Fruit fly (Drosophila melanogaster) whole organism, adult: ENCODE data around the gene prd.

Experiments used
- CG11617 ChIP-seq: fragments of 200-800 bp; sonication (Bioruptor generic); optimal IDR thresholded peaks from 2 replicates; lab custom pipeline; 2017; ENCODE audit warnings: mild to moderate bottlenecking, missing biosample characterization, missing genetic modification reagents, missing genetic modification characterization
- CG12768 ChIP-seq: fragments of 200-800 bp; sonication (Bioruptor generic); optimal IDR thresholded peaks from 2 replicates; lab custom pipeline; 2017; ENCODE audit warnings: missing biosample characterization, missing genetic modification characterization, mild to moderate bottlenecking, moderate library complexity, missing genetic modification reagents
- CG14711 ChIP-seq: fragments of 200-800 bp; sonication (Bioruptor generic); optimal IDR thresholded peaks from 2 replicates; lab custom pipeline; 2018; ENCODE audit warnings: missing biosample characterization, mild to moderate bottlenecking, missing genetic modification characterization, moderate library complexity
- CG1620 ChIP-seq: fragments of 200-800 bp; sonication (Bioruptor generic); optimal IDR thresholded peaks from 2 replicates; lab custom pipeline; 2016; ENCODE audit warnings: missing biosample characterization, missing genetic modification characterization
- CG33017 ChIP-seq: fragments of 200-800 bp; sonication (Bioruptor generic); optimal IDR thresholded peaks from 2 replicates; lab custom pipeline; 2018; ENCODE audit warnings: missing biosample characterization, mild to moderate bottlenecking, missing genetic modification characterization, moderate library complexity
- CG5204 ChIP-seq: fragments of 200-800 bp; sonication (Bioruptor generic); optimal IDR thresholded peaks from 2 replicates; lab custom pipeline; 2016; ENCODE audit warnings: missing biosample characterization, missing genetic modification characterization
- CG7045 ChIP-seq: fragments of 200-800 bp; sonication (Bioruptor generic); optimal IDR thresholded peaks from 2 replicates; lab custom pipeline; 2017; ENCODE audit warnings: missing biosample characterization, mild to moderate bottlenecking, missing genetic modification characterization
- CG7101 ChIP-seq: fragments of 200-800 bp; sonication (Bioruptor generic); optimal IDR thresholded peaks from 2 replicates; lab custom pipeline; 2018; ENCODE audit warnings: missing biosample characterization, mild to moderate bottlenecking, missing genetic modification characterization, moderate library complexity
- Clk ChIP-seq: fragments of 200-800 bp; sonication (Bioruptor generic); optimal IDR thresholded peaks from 2 replicates; lab custom pipeline; 2017; ENCODE audit warnings: missing biosample characterization, missing genetic modification characterization
- Crg-1 ChIP-seq: fragments of 200-800 bp; sonication (Bioruptor generic); optimal IDR thresholded peaks from 2 replicates; lab custom pipeline; 2016; ENCODE audit warnings: missing biosample characterization, missing genetic modification characterization
- Hr96 ChIP-seq: fragments of 200-800 bp; sonication (Bioruptor generic); optimal IDR thresholded peaks from 2 replicates; lab custom pipeline; 2016; ENCODE audit warnings: missing biosample characterization, missing genetic modification characterization
- Mnt ChIP-seq: fragments of 200-800 bp; sonication (Bioruptor generic); optimal IDR thresholded peaks from 2 replicates; lab custom pipeline; 2016; ENCODE audit warnings: missing biosample characterization, mild to moderate bottlenecking, missing genetic modification characterization
- bab1 ChIP-seq: fragments of 200-800 bp; sonication (Bioruptor generic); optimal IDR thresholded peaks from 3 replicates; lab custom pipeline; 2019; ENCODE audit warnings: missing biosample characterization, mild to moderate bottlenecking, missing genetic modification characterization, moderate library complexity
- cic ChIP-seq: fragments of 200-800 bp; sonication (Bioruptor generic); optimal IDR thresholded peaks from 2 replicates; lab custom pipeline; 2017; ENCODE audit warnings: missing biosample characterization, mild to moderate bottlenecking, missing genetic modification characterization, moderate library complexity
- cnc ChIP-seq, 2 experiments: fragments of >200 bp; optimal IDR thresholded peaks; 2 replicates each; lab custom pipeline; 2017
- kay ChIP-seq: fragments of 200-800 bp; sonication (Bioruptor generic); peaks from one replicate; lab custom pipeline; 2016; ENCODE audit warnings: missing biosample characterization, missing genetic modification characterization, borderline replicate concordance
- ovo ChIP-seq: fragments of 200-800 bp; sonication (Bioruptor generic); optimal IDR thresholded peaks from 2 replicates; lab custom pipeline; 2016; ENCODE audit warnings: missing biosample characterization, missing genetic modification characterization
- pad ChIP-seq: fragments of 200-800 bp; sonication (Bioruptor generic); optimal IDR thresholded peaks from 3 replicates; lab custom pipeline; 2017; ENCODE audit warnings: missing biosample characterization, missing genetic modification characterization, mild to moderate bottlenecking, moderate library complexity, missing genetic modification reagents
- tj ChIP-seq: fragments of 200-800 bp; sonication (Bioruptor generic); optimal IDR thresholded peaks from 3 replicates; lab custom pipeline; 2017; ENCODE audit warnings: missing biosample characterization, mild to moderate bottlenecking, missing genetic modification characterization, moderate library complexity
- toe ChIP-seq: fragments of 200-800 bp; sonication (Bioruptor generic); optimal IDR thresholded peaks from 2 replicates; lab custom pipeline; 2016; ENCODE audit warnings: missing biosample characterization, missing genetic modification characterization

prd gene

DNA sequence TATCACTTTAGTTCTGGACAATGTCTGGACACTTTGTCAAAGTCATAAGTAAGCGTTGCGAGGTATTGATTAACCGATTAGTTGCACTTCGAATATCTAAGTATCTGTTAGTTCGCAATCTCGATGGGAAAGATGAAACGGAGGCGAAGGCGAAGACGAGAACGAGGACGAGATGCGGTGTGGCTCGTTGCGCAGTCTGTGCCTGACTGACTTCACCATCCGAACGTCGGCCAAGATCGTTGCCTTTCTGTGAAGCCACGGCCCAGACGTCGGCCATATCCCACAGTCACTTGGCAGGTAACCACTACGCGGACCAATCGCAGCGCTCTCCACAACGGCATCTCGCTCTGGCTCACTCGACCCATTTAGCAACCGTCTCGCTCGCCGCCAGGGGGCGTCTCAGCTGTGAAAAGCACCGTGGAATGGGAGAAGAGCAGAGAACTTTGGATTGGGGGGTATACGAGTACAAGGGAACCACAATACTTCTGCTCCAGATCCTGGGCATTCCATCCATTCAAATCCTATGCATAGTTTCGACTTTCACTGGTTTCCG is at the start of gene prd:
TSS of gene prd (minus strand) at position 209 of the 553 bp plus-strand sequence.
- TF ChIP-seq Crg-1 (GFP tag; lab: Kevin White, UChicago) (no peak), bab1 (GFP tag; lab: Kevin White, UChicago) (no peak), CG14711 (tag; lab: Kevin White, UChicago) (no peak), CG5204 (GFP tag; lab: Kevin White, UChicago) (no peak), CG33017 (tag; lab: Kevin White, UChicago) (no peak), tj (GFP tag; lab: Kevin White, UChicago) (no peak), CG1620 (GFP tag; lab: Kevin White, UChicago) (no peak), Hr96 (no peak), ovo (GFP tag; lab: Kevin White, UChicago) (no peak), CG7045 (GFP tag; lab: Kevin White, UChicago) (no peak)

DNA sequence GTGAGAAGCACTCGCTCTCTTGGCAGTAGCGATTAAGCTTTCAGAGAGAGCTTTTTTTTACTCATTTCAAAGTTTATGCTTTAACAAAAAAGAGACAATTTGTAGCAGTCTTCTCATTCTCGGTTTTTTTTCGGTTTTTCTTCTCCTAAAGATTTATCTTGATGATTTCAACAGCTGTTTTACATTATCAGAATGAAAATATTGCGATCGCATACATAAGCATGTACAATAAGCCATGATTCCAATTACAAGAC is 48.4 kb upstream of the prd start:
- TF ChIP-seq CG7101 (tag; lab: Kevin White, UChicago) (no peak), CG7045 (GFP tag; lab: Kevin White, UChicago) (no peak), CG11617 (no peak), ovo (GFP tag; lab: Kevin White, UChicago) (no peak), CG1620 (GFP tag; lab: Kevin White, UChicago) (no peak), pad (GFP tag; lab: Kevin White, UChicago) (no peak), bab1 (GFP tag; lab: Kevin White, UChicago) (no peak), CG5204 (GFP tag; lab: Kevin White, UChicago) (no peak), CG12768 (GFP tag; lab: Kevin White, UChicago) (no peak), Clk (GFP tag; lab: Kevin White, UChicago) (no peak), CG14711 (tag; lab: Kevin White, UChicago) (no peak)

DNA sequence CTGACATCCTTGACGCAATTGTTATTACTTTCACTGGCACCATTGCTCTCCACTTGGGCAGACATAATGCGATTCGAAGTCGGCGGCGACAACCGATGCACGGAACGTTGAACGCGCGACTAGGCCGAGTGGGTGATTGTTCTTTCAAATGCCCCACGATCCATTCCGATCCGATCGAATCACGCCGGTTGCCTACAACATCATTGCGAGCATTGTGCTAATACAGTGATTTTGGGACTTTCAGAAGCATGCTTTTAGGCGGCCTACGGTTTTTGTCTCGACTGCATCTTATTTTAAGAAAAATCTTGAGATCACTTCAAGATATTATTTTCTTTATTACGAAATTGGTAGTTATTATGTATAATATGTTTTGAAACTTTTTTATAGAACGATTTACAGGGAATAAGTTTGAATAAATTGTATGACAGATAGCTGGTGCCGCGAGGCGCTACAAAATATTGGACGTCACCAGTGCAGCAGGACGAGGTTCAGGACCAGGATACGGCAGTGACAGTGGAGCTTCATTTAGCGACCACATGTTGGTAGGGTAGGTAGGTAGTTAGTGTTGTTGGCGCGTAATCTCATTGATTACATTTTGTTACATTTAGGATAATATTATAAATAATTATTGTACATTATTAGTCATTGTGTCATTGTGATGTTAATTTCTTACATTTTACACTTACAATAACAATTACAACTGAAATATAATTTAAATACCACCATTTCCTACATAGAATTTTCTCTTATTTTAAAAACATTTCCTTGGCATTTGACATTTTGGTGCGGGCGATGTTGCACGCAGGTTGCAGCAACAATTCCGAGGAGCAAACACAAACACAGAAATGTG is 47.9 kb upstream of the prd start, which contains the start of gene rho-6:
TSS of gene rho-6 (minus strand) at position 137 of the 850 bp plus-strand sequence.
- TF ChIP-seq CG14711 (tag; lab: Kevin White, UChicago) (no peak), kay (no peak), toe (GFP tag; lab: Kevin White, UChicago) (no peak), Clk (GFP tag; lab: Kevin White, UChicago) (no peak), Crg-1 (GFP tag; lab: Kevin White, UChicago) (no peak), CG33017 (tag; lab: Kevin White, UChicago) (no peak), CG11617 (no peak), ovo (GFP tag; lab: Kevin White, UChicago) (no peak), CG1620 (GFP tag; lab: Kevin White, UChicago) (no peak), CG12768 (GFP tag; lab: Kevin White, UChicago) (no peak), CG7101 (tag; lab: Kevin White, UChicago) (no peak), cnc (optimal IDR thresholded peaks at IDR 0.05; lab: Kevin White, UChicago) (no peak), Mnt (GFP tag; lab: Kevin White, UChicago) (no peak), bab1 (GFP tag; lab: Kevin White, UChicago) (no peak)

DNA sequence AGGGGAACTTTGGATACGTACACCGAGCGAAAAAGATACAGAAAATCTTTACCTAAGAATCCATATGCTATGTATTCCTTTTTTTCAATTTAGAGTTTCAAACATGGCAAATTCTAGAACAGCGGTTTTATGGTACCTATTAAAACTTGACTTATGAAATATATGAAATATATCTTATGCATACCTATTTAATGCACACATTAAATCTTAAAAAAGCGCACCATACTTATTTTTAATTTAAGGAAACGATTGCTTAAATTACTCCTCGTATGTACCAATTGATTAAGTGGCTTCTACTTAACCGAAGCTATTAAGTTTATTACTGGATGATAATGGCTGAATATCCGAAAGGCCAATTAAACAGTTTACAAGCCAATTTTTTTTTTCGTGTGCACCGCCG is 34.4 kb upstream of the prd start:
- no peak for TF ChIP-seq cnc (optimal IDR thresholded peaks at IDR 0.05; lab: Kevin White, UChicago)
- no peak for TF ChIP-seq pad (GFP tag; lab: Kevin White, UChicago)
- TF ChIP-seq CG33017 (tag; lab: Kevin White, UChicago), result no peak
- no peak for TF ChIP-seq cic (GFP tag; lab: Kevin White, UChicago)
- no peak for TF ChIP-seq Mnt (GFP tag; lab: Kevin White, UChicago)
- TF ChIP-seq Hr96, result no peak

DNA sequence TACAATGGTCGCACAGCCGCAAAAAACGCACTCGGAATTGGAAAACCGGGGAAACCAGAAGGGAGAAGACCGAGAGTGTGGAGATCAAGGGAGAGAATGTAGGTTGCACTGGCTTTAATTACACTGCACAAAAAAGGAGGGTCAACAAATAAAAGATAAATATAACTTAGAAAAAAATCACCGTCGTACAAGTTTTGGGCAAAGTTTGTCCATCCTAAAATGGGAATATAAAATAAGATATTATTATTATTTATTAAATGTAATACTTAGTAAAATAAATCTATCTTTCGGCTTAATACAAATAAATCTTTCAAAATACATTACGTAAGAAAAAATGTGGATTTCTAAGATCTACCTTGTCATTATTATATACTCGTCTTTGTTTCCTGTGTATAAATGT is 30.2 kb upstream of the prd start:
- TF ChIP-seq bab1 (GFP tag; lab: Kevin White, UChicago) (no peak), CG7045 (GFP tag; lab: Kevin White, UChicago) (no peak), CG1620 (GFP tag; lab: Kevin White, UChicago) (no peak), Clk (GFP tag; lab: Kevin White, UChicago) (no peak), tj (GFP tag; lab: Kevin White, UChicago) (no peak)

DNA sequence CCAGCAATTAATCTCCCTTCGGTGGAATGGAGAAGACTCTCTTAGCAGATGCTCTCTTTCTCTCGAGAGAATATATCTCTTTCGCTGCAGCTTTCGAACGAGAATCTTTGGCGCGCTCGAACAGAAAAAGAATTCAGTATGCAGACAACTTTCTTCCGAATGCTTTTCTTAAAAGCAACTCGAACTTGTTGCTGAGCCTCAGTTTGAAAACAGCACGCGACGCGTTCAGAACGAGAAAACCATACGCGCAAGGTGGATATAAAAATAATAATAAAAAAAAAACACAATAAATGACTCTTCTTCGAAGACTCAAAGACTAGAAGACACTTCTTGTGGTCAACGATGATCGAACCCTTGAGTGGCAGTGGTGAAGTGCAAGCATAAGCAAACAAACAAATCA is 28.5 kb upstream of the prd start, which contains the start of gene CG17211:
TSS of gene CG17211 (plus strand) at position 202 of the 400 bp plus-strand sequence.
- TF ChIP-seq CG5204 (GFP tag; lab: Kevin White, UChicago), result no peak
- TF ChIP-seq CG7101 (tag; lab: Kevin White, UChicago), result no peak
- no peak for TF ChIP-seq Crg-1 (GFP tag; lab: Kevin White, UChicago)
- TF ChIP-seq CG12768 (GFP tag; lab: Kevin White, UChicago), result no peak
- TF ChIP-seq cnc (optimal IDR thresholded peaks at IDR 0.05; lab: Kevin White, UChicago), result no peak
- TF ChIP-seq toe (GFP tag; lab: Kevin White, UChicago), result no peak
- no peak for TF ChIP-seq Hr96
- TF ChIP-seq cic (GFP tag; lab: Kevin White, UChicago), result no peak
- TF ChIP-seq CG1620 (GFP tag; lab: Kevin White, UChicago), result no peak
- TF ChIP-seq CG7045 (GFP tag; lab: Kevin White, UChicago), result no peak
